Fruit fly (Drosophila melanogaster): Measurements from ENCODE around the gene CG13896.

Gene CG13896

dm6 chr3L:663880-664279 is 47.8 kb downstream of the CG13896 start:
- no peak for TF ChIP-seq pan (optimal IDR thresholded peaks at IDR 0.05)
- no peak for TF ChIP-seq Dll (optimal IDR thresholded peaks at IDR 0.05)
- TF ChIP-seq EcR (GFP tag; optimal IDR thresholded peaks at IDR 0.05), result no peak
- no peak for TF ChIP-seq CG8478 (optimal IDR thresholded peaks at IDR 0.05)
- TF ChIP-seq usp (GFP tag; optimal IDR thresholded peaks at IDR 0.05), result no peak
- no peak for TF ChIP-seq psq (optimal IDR thresholded peaks at IDR 0.05)
